Worm (Caenorhabditis elegans): Measurements from ENCODE around the gene abl-1.

The abl-1 gene

ce11 chrX:10576410-10576809 lies 47.6 kb downstream of the abl-1 start (continued):
- no peak for TF ChIP-seq saeg-2 (GFP tag; IDR thresholded peaks at IDR 0.05)
- no peak for TF ChIP-seq nhr-111 (GFP tag; optimal IDR thresholded peaks at IDR 0.05)
- TF ChIP-seq arid-1 (GFP tag; conservative IDR thresholded peaks at IDR 0.05) = no peak
- no peak for TF ChIP-seq daf-19 (GFP tag; conservative IDR thresholded peaks at IDR 0.05)
- peak; percentile 46 for TF ChIP-seq pqm-1 (tag; optimal IDR thresholded peaks at IDR 0.05)
- TF ChIP-seq hlh-11 (tag; optimal IDR thresholded peaks at IDR 0.05) = peak; percentile 30
- TF ChIP-seq aha-1 (tag) = peak; percentile 96
- TF ChIP-seq D1046.2 (GFP tag; IDR thresholded peaks at IDR 0.05) = no peak
- TF ChIP-seq rbr-2 (tag; optimal IDR thresholded peaks at IDR 0.05) = peak; percentile 5
- no peak for TF ChIP-seq snpc-4 (tag; optimal IDR thresholded peaks at IDR 0.05)
- no peak for TF ChIP-seq nhr-6 (tag; optimal IDR thresholded peaks at IDR 0.05)
- TF ChIP-seq ztf-11 (tag; optimal IDR thresholded peaks at IDR 0.05) = no peak
- no peak for TF ChIP-seq F37D6.2 (tag; optimal IDR thresholded peaks at IDR 0.05)
- TF ChIP-seq dmd-6 (GFP tag; IDR thresholded peaks at IDR 0.05) = peak; percentile 32; the same call in 1 of the 2 replicates
- peak; percentile 66 for TF ChIP-seq mep-1 (tag; optimal IDR thresholded peaks at IDR 0.05)
- TF ChIP-seq zfp-2 (tag; optimal IDR thresholded peaks at IDR 0.05) = no peak
- TF ChIP-seq lim-7 (GFP tag; IDR thresholded peaks at IDR 0.05) = no peak
- TF ChIP-seq ceh-44 (GFP tag; IDR thresholded peaks at IDR 0.05) = no peak
- peak; percentile 82 for TF ChIP-seq lin-13 (GFP tag; optimal IDR thresholded peaks at IDR 0.05)
- TF ChIP-seq nhr-11 (tag; optimal IDR thresholded peaks at IDR 0.05) = peak; percentile 71
- no peak for TF ChIP-seq Y48G9A.11 (GFP tag; IDR thresholded peaks at IDR 0.05)
- TF ChIP-seq daf-8 (GFP tag; IDR thresholded peaks at IDR 0.05) = no peak
- TF ChIP-seq gei-8 (GFP tag; optimal IDR thresholded peaks at IDR 0.05) = no peak
- TF ChIP-seq unc-39 (tag; optimal IDR thresholded peaks at IDR 0.05) = no peak
- TF ChIP-seq unc-130 (GFP tag; optimal IDR thresholded peaks at IDR 0.05) = no peak
- TF ChIP-seq aly-2 (tag; optimal IDR thresholded peaks at IDR 0.05) = no peak
- no peak for TF ChIP-seq F10B5.3 (tag; optimal IDR thresholded peaks at IDR 0.05)
- TF ChIP-seq mxl-3 (GFP tag; optimal IDR thresholded peaks at IDR 0.05) = peak; percentile 37
- no peak for TF ChIP-seq egl-27 (tag; optimal IDR thresholded peaks at IDR 0.05)
- TF ChIP-seq nhr-28 (tag; optimal IDR thresholded peaks at IDR 0.05) = peak; percentile 76
- no peak for TF ChIP-seq T26A8.4 (GFP tag; IDR thresholded peaks at IDR 0.05)
- TF ChIP-seq fos-1 (tag; optimal IDR thresholded peaks at IDR 0.05) = no peak
- no peak for TF ChIP-seq nhr-102 (tag; optimal IDR thresholded peaks at IDR 0.05)
- TF ChIP-seq fkh-10 (GFP tag; optimal IDR thresholded peaks at IDR 0.05) = no peak
- no peak for TF ChIP-seq F26F4.8 (GFP tag; conservative IDR thresholded peaks at IDR 0.05)
- no peak for TF ChIP-seq ceh-82 (tag; optimal IDR thresholded peaks at IDR 0.05)
- TF ChIP-seq spr-1 (tag; optimal IDR thresholded peaks at IDR 0.05) = peak; percentile 5
- no peak for TF ChIP-seq tra-1 (GFP tag; IDR thresholded peaks at IDR 0.05)
- no peak for TF ChIP-seq daf-16 (GFP tag; optimal IDR thresholded peaks at IDR 0.05)
- TF ChIP-seq daf-16 (tag; optimal IDR thresholded peaks at IDR 0.05) = peak; percentile 88
- no peak for TF ChIP-seq daf-12 (tag; optimal IDR thresholded peaks at IDR 0.05)
- TF ChIP-seq duxl-1 (tag; optimal IDR thresholded peaks at IDR 0.05; ENCODE audit: poor library complexity) = no peak
- peak in 1 of 2 experiments; percentile 65 for TF ChIP-seq unc-62 (GFP tag; optimal IDR thresholded peaks at IDR 0.05 in 1 of 2)
- TF ChIP-seq unc-62 (tag; optimal IDR thresholded peaks at IDR 0.05) = no peak
- no peak for TF ChIP-seq ZK546.5 (tag; optimal IDR thresholded peaks at IDR 0.05)
- TF ChIP-seq zip-2 (tag; optimal IDR thresholded peaks at IDR 0.05) = peak; percentile 7
- TF ChIP-seq nhr-42 (GFP tag; IDR thresholded peaks at IDR 0.05) = no peak
- no peak for TF ChIP-seq zag-1 (tag; optimal IDR thresholded peaks at IDR 0.05)
- TF ChIP-seq mxl-2 (GFP tag; conservative IDR thresholded peaks at IDR 0.05) = no peak
- no peak for TF ChIP-seq ZK337.2 (GFP tag; IDR thresholded peaks at IDR 0.05)
- TF ChIP-seq hmg-1.1 (GFP tag; IDR thresholded peaks at IDR 0.05) = peak; percentile 46
- no peak for TF ChIP-seq Y75B8A.6 (GFP tag; IDR thresholded peaks at IDR 0.05)

Measured in whole organism, L4 larva.